Worm (Caenorhabditis elegans): Measurements from ENCODE around the gene dep-1.

DNA sequence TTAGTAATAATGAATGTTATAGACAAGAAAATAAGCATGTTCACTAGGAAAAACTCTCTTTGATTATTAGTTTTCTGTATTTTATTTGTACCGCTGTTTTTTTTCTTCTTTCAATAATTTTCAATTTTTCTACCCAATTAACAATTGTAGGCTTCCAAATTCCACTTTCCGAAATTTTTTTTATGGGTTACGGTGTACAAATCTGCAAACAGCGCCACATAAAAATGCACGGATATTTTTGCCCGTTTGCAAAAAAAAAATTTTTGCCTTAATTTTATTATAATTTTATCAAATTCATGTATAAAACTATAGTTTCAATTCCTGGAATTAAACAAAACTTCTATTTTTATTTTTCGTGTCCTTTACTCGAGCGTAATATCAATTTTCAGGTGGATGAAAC, 26.8 kb downstream of the dep-1 start, which contains the start of gene ooc-5:
- TF ChIP-seq Y116A8C.19 (tag; optimal IDR thresholded peaks at IDR 0.05; ENCODE audit: borderline replicate concordance) (no peak), sptf-1 (tag; optimal IDR thresholded peaks at IDR 0.05) (no peak)

All from whole organism, L1 larva.